Worm (Caenorhabditis elegans) whole organism, early embryonic: Measurements from ENCODE around the gene oac-31.

ENCODE experiments used
- B0310.2 ChIP-seq: sonication (generic microtip); optimal IDR thresholded peaks from 2 replicates; lab custom pipeline; 2016; ENCODE audit warnings: mild to moderate bottlenecking, missing genetic modification characterization, missing compliant biosample characterization
- aly-1 ChIP-seq: sonication (generic microtip); optimal IDR thresholded peaks from 2 replicates; lab custom pipeline; 2016; ENCODE audit warnings: missing genetic modification characterization, missing compliant biosample characterization
- ama-1 ChIP-seq: fragments of 150-350 bp; optimal IDR thresholded peaks from 2 replicates; lab custom pipeline; 2014
- ceh-13 ChIP-seq: fragments of 200-800 bp; sonication (Bioruptor generic); optimal IDR thresholded peaks from 2 replicates; lab custom pipeline; 2018; ENCODE audit warnings: mild to moderate bottlenecking, missing genetic modification characterization, missing compliant biosample characterization
- hmbx-1 ChIP-seq: sonication (generic microtip); optimal IDR thresholded peaks from 2 replicates; lab custom pipeline; 2016; ENCODE audit warnings: mild to moderate bottlenecking, missing genetic modification characterization, missing compliant biosample characterization
- tbx-11 ChIP-seq: fragments of 200-800 bp; sonication (Bioruptor generic); IDR thresholded peaks from 2 replicates; pipeline ENCODE4 v1.3.6; 2022; ENCODE audit warnings: missing genetic modification characterization, missing compliant biosample characterization
- tra-4 ChIP-seq: sonication (generic microtip); optimal IDR thresholded peaks from 2 replicates; lab custom pipeline; 2017; ENCODE audit warnings: missing genetic modification characterization, missing compliant biosample characterization

- TF ChIP-seq ama-1 (lab: Kevin White, UChicago) = no peak
- TF ChIP-seq B0310.2 = no peak
- TF ChIP-seq hmbx-1 (tag; lab: Kevin White, UChicago) = no peak
- no peak for TF ChIP-seq tra-4
- no peak for TF ChIP-seq aly-1 (tag; lab: Kevin White, UChicago)
- TF ChIP-seq tbx-11 (GFP tag; lab: Robert Waterston, UW) = no peak
- TF ChIP-seq ceh-13 = no peak
Observed at ce11 chrV:1586906-1587305, 45.2 kb upstream of the oac-31 start, which contains the start of gene F16B4.6.
